Worm (Caenorhabditis elegans) whole organism, midembryonic: Measurements from ENCODE around the gene inso-1.

Experiments
- T22C8.4 ChIP-seq: fragments of 200-800 bp; sonication (Bioruptor generic); IDR thresholded peaks from 2 replicates; pipeline ENCODE4 v1.3.6; 2022; ENCODE audit warnings: missing genetic modification characterization, missing compliant biosample characterization
- cog-1 ChIP-seq: sonication (generic microtip); optimal IDR thresholded peaks from 2 replicates; lab custom pipeline; 2016; ENCODE audit warnings: missing genetic modification characterization, missing compliant biosample characterization
- flt-1 ChIP-seq: fragments of 200-800 bp; sonication (Bioruptor generic); IDR thresholded peaks from 2 replicates; pipeline ENCODE4 v1.3.6; 2022; ENCODE audit warnings: missing genetic modification characterization, missing compliant biosample characterization
- klf-2 ChIP-seq: fragments of 200-800 bp; sonication (Bioruptor generic); conservative IDR thresholded peaks from 2 replicates; pipeline ENCODE4 v1.3.6; 2022; ENCODE audit warnings: missing genetic modification reagents, missing genetic modification characterization, missing compliant biosample characterization
- med-1 ChIP-seq: sonication (generic microtip); optimal IDR thresholded peaks from 2 replicates; lab custom pipeline; 2017; ENCODE audit warnings: missing genetic modification characterization, mild to moderate bottlenecking, missing compliant biosample characterization, antibody characterized with exemption, missing genetic modification reagents; ENCODE audit not compliant: insufficient read depth
- ref-1 ChIP-seq: fragments of 200-800 bp; sonication (Bioruptor generic); conservative IDR thresholded peaks from 2 replicates; pipeline ENCODE4 v1.3.6; 2022; ENCODE audit warnings: missing genetic modification reagents, missing genetic modification characterization, missing compliant biosample characterization
- tab-1 ChIP-seq: fragments of 200-800 bp; sonication (Bioruptor generic); IDR thresholded peaks from 2 replicates; pipeline ENCODE4 v1.3.6; 2022; ENCODE audit warnings: missing genetic modification characterization, missing compliant biosample characterization
- ztf-23 ChIP-seq: fragments of 200-800 bp; sonication (Bioruptor generic); IDR thresholded peaks from 2 replicates; pipeline ENCODE4 v1.3.6; 2022; ENCODE audit warnings: missing genetic modification reagents, missing genetic modification characterization, missing compliant biosample characterization
- ztf-29 ChIP-seq: fragments of 200-800 bp; sonication (Bioruptor generic); IDR thresholded peaks from 2 replicates; pipeline ENCODE4 v1.3.6; 2022; ENCODE audit warnings: missing genetic modification reagents, missing genetic modification characterization, missing compliant biosample characterization

inso-1 gene

ce11 chrX:1299849-1300248, at the start of gene inso-1:
Gene inso-1 (plus strand): TSS chrX:1300149.
- TF ChIP-seq tab-1 (GFP tag; lab: Robert Waterston, UW) (no peak), med-1 (GFP tag; lab: Kevin White, UChicago) (no peak), ztf-23 (GFP tag; lab: Robert Waterston, UW) (no peak)

DNA sequence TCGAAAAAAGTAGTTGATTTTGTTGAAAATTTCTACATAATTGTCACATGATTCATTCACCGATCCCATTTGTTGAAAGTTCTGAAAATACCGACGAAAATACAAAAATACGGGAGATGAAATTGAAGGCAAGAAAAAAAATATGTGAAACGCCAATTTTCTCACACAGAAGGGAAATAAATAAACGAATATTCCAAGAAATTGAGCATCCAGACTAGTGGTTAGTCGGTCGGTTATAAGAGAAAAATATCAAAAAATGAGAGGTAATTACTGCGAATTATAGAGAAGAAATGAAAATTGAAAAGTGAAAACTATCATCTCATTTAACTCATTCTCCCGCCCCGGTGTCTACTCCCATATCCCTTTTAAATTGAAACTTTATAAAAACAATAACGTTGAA, 44.4 kb upstream of the inso-1 start, which contains the start of gene npr-11:
Gene npr-11, minus strand, starts transcription at position 101 of the 400 bp plus-strand sequence.
- TF ChIP-seq klf-2 (GFP tag; lab: Robert Waterston, UW) (no peak), T22C8.4 (GFP tag; lab: Robert Waterston, UW) (no peak), flt-1 (GFP tag; lab: Robert Waterston, UW) (no peak), ztf-29 (no peak), cog-1 (tag; lab: Kevin White, UChicago) (no peak), ztf-23 (GFP tag; lab: Robert Waterston, UW) (no peak), med-1 (GFP tag; lab: Kevin White, UChicago) (no peak), tab-1 (GFP tag; lab: Robert Waterston, UW) (no peak)

ce11 chrX:1257668-1258067, 42.3 kb upstream of the inso-1 start:
- TF ChIP-seq T22C8.4 (GFP tag; lab: Robert Waterston, UW) = no peak
- TF ChIP-seq med-1 (GFP tag; lab: Kevin White, UChicago) = no peak
- no peak for TF ChIP-seq flt-1 (GFP tag; lab: Robert Waterston, UW)
- no peak for TF ChIP-seq klf-2 (GFP tag; lab: Robert Waterston, UW)
- no peak for TF ChIP-seq ztf-23 (GFP tag; lab: Robert Waterston, UW)
- TF ChIP-seq tab-1 (GFP tag; lab: Robert Waterston, UW) = no peak

ce11 chrX:1265336-1265735, 34.6 kb upstream of the inso-1 start:
- TF ChIP-seq ztf-29 (no peak), tab-1 (GFP tag; lab: Robert Waterston, UW) (no peak), flt-1 (GFP tag; lab: Robert Waterston, UW) (no peak), ztf-23 (GFP tag; lab: Robert Waterston, UW) (no peak), med-1 (GFP tag; lab: Kevin White, UChicago) (no peak), ref-1 (GFP tag; lab: Robert Waterston, UW) (no peak), T22C8.4 (GFP tag; lab: Robert Waterston, UW) (no peak), cog-1 (tag; lab: Kevin White, UChicago) (no peak)

DNA sequence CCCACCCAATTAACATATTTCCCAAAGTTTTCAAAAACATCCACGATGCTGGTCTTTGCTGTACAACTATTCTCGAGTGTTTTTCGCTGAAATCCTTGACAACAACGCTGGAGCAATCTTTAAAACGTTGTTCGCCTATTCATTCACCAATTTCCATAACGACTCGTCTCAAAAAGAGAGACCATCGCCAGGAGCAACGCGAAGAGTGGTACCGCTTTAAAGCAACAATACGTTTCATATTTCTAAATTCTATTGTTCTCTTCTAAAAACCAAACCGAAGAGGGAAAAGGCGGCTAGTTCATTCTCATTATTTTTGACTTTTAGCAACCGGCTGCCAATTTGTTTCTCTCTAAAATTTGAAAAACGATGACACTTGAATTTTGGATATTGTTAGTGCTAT, 29.4 kb upstream of the inso-1 start, which contains the start of gene C25G6.1:
Gene C25G6.1, plus strand, starts transcription at position 301 of the 400 bp plus-strand sequence.
- no peak for TF ChIP-seq klf-2 (GFP tag; lab: Robert Waterston, UW)
- no peak for TF ChIP-seq ztf-23 (GFP tag; lab: Robert Waterston, UW)
- TF ChIP-seq ztf-29 = no peak
- no peak for TF ChIP-seq T22C8.4 (GFP tag; lab: Robert Waterston, UW)
- no peak for TF ChIP-seq flt-1 (GFP tag; lab: Robert Waterston, UW)
- no peak for TF ChIP-seq ref-1 (GFP tag; lab: Robert Waterston, UW)
- TF ChIP-seq cog-1 (tag; lab: Kevin White, UChicago) = no peak
- TF ChIP-seq med-1 (GFP tag; lab: Kevin White, UChicago) = no peak

DNA sequence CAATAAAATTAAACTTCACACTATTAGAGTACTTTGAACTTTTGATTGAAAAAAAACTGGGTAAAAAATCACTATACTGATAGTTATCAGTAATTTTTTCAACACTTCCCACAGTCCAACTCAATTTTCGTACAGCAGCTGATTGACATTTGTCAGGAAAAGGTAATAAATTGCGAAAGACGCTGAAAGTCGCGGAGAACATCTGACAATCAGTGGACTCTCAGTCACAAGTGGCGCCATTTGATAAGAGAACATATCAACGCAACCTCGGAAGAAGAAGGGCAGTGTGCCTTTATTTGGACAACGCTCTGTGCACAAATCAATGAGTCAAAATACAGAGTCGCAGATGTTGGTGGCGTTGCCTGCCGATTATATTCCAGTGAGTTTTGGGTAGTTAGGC, 27.4 kb upstream of the inso-1 start, which contains the start of gene C52B11.5:
Gene C52B11.5, plus strand, starts transcription at position 250 of the 400 bp plus-strand sequence.
- no peak for TF ChIP-seq tab-1 (GFP tag; lab: Robert Waterston, UW)
- TF ChIP-seq med-1 (GFP tag; lab: Kevin White, UChicago) = no peak
- no peak for TF ChIP-seq ztf-23 (GFP tag; lab: Robert Waterston, UW)
- TF ChIP-seq ref-1 (GFP tag; lab: Robert Waterston, UW) = no peak
- TF ChIP-seq cog-1 (tag; lab: Kevin White, UChicago) = no peak
- no peak for TF ChIP-seq T22C8.4 (GFP tag; lab: Robert Waterston, UW)
- TF ChIP-seq flt-1 (GFP tag; lab: Robert Waterston, UW) = no peak
- no peak for TF ChIP-seq ztf-29
- TF ChIP-seq klf-2 (GFP tag; lab: Robert Waterston, UW) = no peak

- TF ChIP-seq cog-1 (tag; lab: Kevin White, UChicago) = no peak
- TF ChIP-seq med-1 (GFP tag; lab: Kevin White, UChicago) = no peak
- no peak for TF ChIP-seq klf-2 (GFP tag; lab: Robert Waterston, UW)
- TF ChIP-seq ztf-23 (GFP tag; lab: Robert Waterston, UW) = no peak
- TF ChIP-seq flt-1 (GFP tag; lab: Robert Waterston, UW) = no peak
- TF ChIP-seq ztf-29 = no peak
- TF ChIP-seq tab-1 (GFP tag; lab: Robert Waterston, UW) = no peak
- TF ChIP-seq ref-1 (GFP tag; lab: Robert Waterston, UW) = no peak
- no peak for TF ChIP-seq T22C8.4 (GFP tag; lab: Robert Waterston, UW)
Measured at ce11 chrX:1292894-1293293, 7.1 kb upstream of the inso-1 start.

DNA sequence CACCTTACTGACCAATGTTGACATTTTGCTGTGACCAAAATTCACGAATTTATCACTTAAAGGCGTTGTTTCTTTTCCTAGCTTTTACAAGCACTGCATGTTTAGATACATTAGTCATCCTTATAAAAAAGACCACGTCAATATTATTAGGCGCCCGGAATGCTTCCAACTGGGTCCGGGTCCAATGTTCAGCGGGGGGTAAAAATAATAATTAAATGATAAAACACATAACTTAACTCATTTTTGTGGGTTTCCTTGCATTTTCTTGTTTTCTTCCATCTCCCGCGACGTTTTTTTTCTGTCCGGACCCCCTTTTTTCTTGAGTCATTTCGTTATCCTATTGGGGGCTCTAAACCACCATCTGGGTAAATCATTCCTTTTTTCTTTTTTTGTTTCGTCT, 6.5 kb upstream of the inso-1 start:
- TF ChIP-seq ztf-23 (GFP tag; lab: Robert Waterston, UW) = no peak
- no peak for TF ChIP-seq med-1 (GFP tag; lab: Kevin White, UChicago)
- TF ChIP-seq klf-2 (GFP tag; lab: Robert Waterston, UW) = no peak
- no peak for TF ChIP-seq ref-1 (GFP tag; lab: Robert Waterston, UW)
- TF ChIP-seq flt-1 (GFP tag; lab: Robert Waterston, UW) = no peak
- no peak for TF ChIP-seq T22C8.4 (GFP tag; lab: Robert Waterston, UW)
- no peak for TF ChIP-seq cog-1 (tag; lab: Kevin White, UChicago)
- no peak for TF ChIP-seq tab-1 (GFP tag; lab: Robert Waterston, UW)
- no peak for TF ChIP-seq ztf-29

- TF ChIP-seq ztf-29 (no peak), ref-1 (GFP tag; lab: Robert Waterston, UW) (no peak), klf-2 (GFP tag; lab: Robert Waterston, UW) (no peak), tab-1 (GFP tag; lab: Robert Waterston, UW) (no peak), cog-1 (tag; lab: Kevin White, UChicago) (no peak), ztf-23 (GFP tag; lab: Robert Waterston, UW) (no peak), flt-1 (GFP tag; lab: Robert Waterston, UW) (no peak), med-1 (GFP tag; lab: Kevin White, UChicago) (no peak), T22C8.4 (GFP tag; lab: Robert Waterston, UW) (no peak)
Measured at ce11 chrX:1294607-1295303, 5.2 kb upstream of the inso-1 start, which contains the start of gene dop-4. Gene dop-4 (plus strand): TSS chrX:1295253.
